Worm (Caenorhabditis elegans): ENCODE measurements around the gene skr-14.

DNA sequence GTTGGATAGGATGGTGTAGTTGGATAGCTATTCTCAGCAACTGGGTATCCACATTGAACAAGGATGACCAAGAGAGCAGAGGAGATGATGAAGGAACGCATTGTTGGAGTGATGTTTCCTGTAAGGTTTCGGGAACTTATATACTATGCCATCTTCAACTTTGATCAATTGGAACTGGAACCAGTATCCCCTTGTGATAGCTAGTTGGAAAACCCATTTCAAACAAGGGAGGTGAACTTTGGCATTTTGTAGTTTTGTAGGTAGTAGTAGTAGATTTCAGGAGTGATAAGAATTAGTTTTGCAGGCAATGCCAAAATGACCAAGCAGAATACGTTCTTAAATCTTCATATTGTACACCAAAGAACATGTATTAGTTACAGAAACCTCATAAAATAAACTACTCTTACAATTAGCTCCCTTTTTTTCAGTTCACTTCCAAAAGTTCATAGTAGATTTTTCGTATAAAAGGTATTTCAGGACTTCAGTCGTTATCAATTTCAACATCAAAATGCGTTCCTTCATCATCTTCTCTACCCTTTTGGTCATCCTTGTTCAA, 1.5 kb downstream of the skr-14 start, which contains the start of the genes Y47D7A.7 and Y47D7A.2:
- TF ChIP-seq Y55F3AM.14 (GFP tag; optimal IDR thresholded peaks at IDR 0.05) (no peak), nhr-237 (tag; optimal IDR thresholded peaks at IDR 0.05) (no peak), nhr-11 (tag; optimal IDR thresholded peaks at IDR 0.05) (no peak), nhr-12 (tag; optimal IDR thresholded peaks at IDR 0.05) (no peak), ztf-11 (tag; optimal IDR thresholded peaks at IDR 0.05) (no peak), snpc-4 (tag; optimal IDR thresholded peaks at IDR 0.05) (no peak)

All from whole organism, L2 larva.